Worm (Caenorhabditis elegans) whole organism, L2 larva: Measurements from ENCODE around the gene Y39E4B.5.

Experiments used
- blmp-1 ChIP-seq: sonication (generic microtip); optimal IDR thresholded peaks from 2 replicates; lab custom pipeline; 2017; ENCODE audit warnings: missing genetic modification characterization, mild to moderate bottlenecking, missing compliant biosample characterization, antibody characterized with exemption, moderate library complexity; ENCODE audit not compliant: insufficient read depth
- gmeb-1 ChIP-seq: fragments of 150-350 bp; optimal IDR thresholded peaks from 2 replicates; lab custom pipeline; 2014; ENCODE audit warnings: missing biosample characterization, missing genetic modification characterization
- nhr-25 ChIP-seq: fragments of 150-350 bp; sonication (generic microtip); optimal IDR thresholded peaks from 3 replicates; lab custom pipeline; 2014; ENCODE audit warnings: missing biosample characterization, missing genetic modification characterization
- sem-4 ChIP-seq: fragments of 150-350 bp; optimal IDR thresholded peaks from 2 replicates; lab custom pipeline; 2014; ENCODE audit warnings: missing biosample characterization, missing genetic modification reagents, missing genetic modification characterization

The Y39E4B.5 gene

ce11 chrIII:13216488-13217016 is 46.8 kb downstream of the Y39E4B.5 start:
- TF ChIP-seq sem-4 (tag; lab: Kevin White, UChicago), result peak; percentile 72
- peak; percentile 3 for TF ChIP-seq blmp-1 (tag; lab: Kevin White, UChicago)
- no peak for TF ChIP-seq gmeb-1 (tag; lab: Kevin White, UChicago)
- no peak for TF ChIP-seq nhr-25
